Worm (Caenorhabditis elegans) whole organism, young adult: ENCODE results near the gene str-232.

ENCODE experiments used
- C17E4.6 ChIP-seq: fragments of 200-800 bp; sonication (Bioruptor generic); IDR thresholded peaks from 2 replicates; pipeline ENCODE4 v1.3.6; 2022; ENCODE audit warnings: missing genetic modification reagents, missing genetic modification characterization, missing compliant biosample characterization
- F57C9.4 ChIP-seq: sonication (generic microtip); optimal IDR thresholded peaks from 2 replicates; lab custom pipeline; 2017; ENCODE audit warnings: mild to moderate bottlenecking, missing genetic modification characterization, missing compliant biosample characterization
- K11D2.4 ChIP-seq: fragments of 200-800 bp; sonication (Bioruptor generic); IDR thresholded peaks from 2 replicates; pipeline ENCODE4 v1.3.6; 2022; ENCODE audit warnings: missing genetic modification reagents, missing genetic modification characterization, missing compliant biosample characterization
- Y95B8A.8 ChIP-seq: fragments of 200-800 bp; sonication (Bioruptor generic); IDR thresholded peaks from 2 replicates; pipeline ENCODE4 v1.3.6; 2022; ENCODE audit warnings: missing genetic modification reagents, missing genetic modification characterization, missing compliant biosample characterization
- nfya-1 ChIP-seq: sonication (generic microtip); optimal IDR thresholded peaks from 2 replicates; lab custom pipeline; 2017; ENCODE audit warnings: antibody characterized with exemption, missing compliant biosample characterization, missing genetic modification characterization, borderline replicate concordance; ENCODE audit not compliant: insufficient read depth
- nhr-80 ChIP-seq: sonication (generic microtip); optimal IDR thresholded peaks from 2 replicates; lab custom pipeline; 2016; ENCODE audit warnings: missing genetic modification characterization, missing compliant biosample characterization
- rcor-1 ChIP-seq: fragments of 200-800 bp; sonication (Bioruptor generic); IDR thresholded peaks from 2 replicates; pipeline ENCODE4 v1.3.6; 2022; ENCODE audit warnings: missing genetic modification reagents, missing genetic modification characterization, missing compliant biosample characterization
- sdz-38 ChIP-seq: sonication (generic microtip); optimal IDR thresholded peaks from 2 replicates; lab custom pipeline; 2016; ENCODE audit warnings: missing genotype, missing genetic modification characterization, missing compliant biosample characterization
- sea-2 ChIP-seq: fragments of 200-800 bp; sonication (Bioruptor generic); IDR thresholded peaks from 2 replicates; pipeline ENCODE4 v1.3.6; 2022; ENCODE audit warnings: missing genetic modification characterization, missing compliant biosample characterization
- unc-130 ChIP-seq: sonication (generic microtip); optimal IDR thresholded peaks from 2 replicates; lab custom pipeline; 2016; ENCODE audit warnings: missing genetic modification reagents, missing genetic modification characterization, missing compliant biosample characterization

DNA sequence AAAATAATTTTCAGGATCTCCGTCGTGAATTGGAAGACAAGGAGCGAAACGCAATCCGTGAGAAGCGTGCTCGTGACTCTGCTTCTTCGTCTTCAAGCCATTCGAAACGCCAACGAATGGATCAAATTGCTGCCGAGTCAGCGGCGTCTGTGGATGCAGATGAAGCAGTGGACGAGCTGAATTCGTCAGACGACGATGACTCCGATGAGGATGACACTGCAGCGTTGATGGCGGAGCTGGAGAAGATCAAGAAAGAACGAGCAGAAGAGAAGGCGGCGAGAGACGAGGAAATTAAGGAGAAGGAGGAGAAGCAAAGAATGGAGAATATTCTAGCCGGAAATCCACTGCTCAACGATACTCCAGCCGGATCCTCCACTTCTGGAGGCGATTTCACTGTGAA is 8.0 kb upstream of the str-232 start:
- no peak for TF ChIP-seq rcor-1 (GFP tag; lab: Robert Waterston, UW)
- TF ChIP-seq nfya-1 (tag; lab: Kevin White, UChicago): no peak
- no peak for TF ChIP-seq sea-2 (GFP tag; lab: Robert Waterston, UW)
- no peak for TF ChIP-seq F57C9.4 (tag; lab: Kevin White, UChicago)
- TF ChIP-seq K11D2.4 (GFP tag; lab: Robert Waterston, UW): no peak
- no peak for TF ChIP-seq sdz-38
- no peak for TF ChIP-seq nhr-80 (tag; lab: Kevin White, UChicago)
- TF ChIP-seq C17E4.6 (GFP tag; lab: Robert Waterston, UW): no peak
- no peak for TF ChIP-seq unc-130
- no peak for TF ChIP-seq Y95B8A.8 (GFP tag; lab: Robert Waterston, UW)
